Worm (Caenorhabditis elegans): Measurements from ENCODE around the gene F28H6.7.

DNA sequence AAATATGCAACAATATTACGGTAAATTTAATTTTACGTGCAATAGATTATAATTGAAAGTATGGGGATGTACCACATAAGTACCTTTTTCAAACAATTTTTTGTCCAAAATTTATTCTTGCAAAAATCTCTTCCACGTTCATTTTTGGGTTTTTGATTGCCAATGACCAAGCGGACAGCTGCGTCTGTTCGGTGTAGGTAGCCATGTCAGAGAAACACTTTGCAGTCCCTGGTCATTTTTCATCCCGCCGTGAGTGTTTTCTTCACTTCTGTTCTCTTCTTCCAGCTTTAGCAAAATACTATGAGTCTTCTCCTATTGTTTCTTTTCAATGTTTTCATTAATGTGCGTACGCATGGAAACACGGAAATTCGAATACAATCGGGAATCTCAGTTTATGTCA, 25.8 kb upstream of the F28H6.7 start, which contains the start of gene dsl-4:
- TF ChIP-seq W03F9.2 (tag; optimal IDR thresholded peaks at IDR 0.05) (no peak), him-1 (tag; optimal IDR thresholded peaks at IDR 0.05) (no peak), dao-5 (tag; optimal IDR thresholded peaks at IDR 0.05) (no peak)
